Fruit fly (Drosophila melanogaster): Measurements from ENCODE around the gene CG5645.
A peak's percentile ranks its signal among the peaks of the same experiment; 100 is the strongest.

DNA sequence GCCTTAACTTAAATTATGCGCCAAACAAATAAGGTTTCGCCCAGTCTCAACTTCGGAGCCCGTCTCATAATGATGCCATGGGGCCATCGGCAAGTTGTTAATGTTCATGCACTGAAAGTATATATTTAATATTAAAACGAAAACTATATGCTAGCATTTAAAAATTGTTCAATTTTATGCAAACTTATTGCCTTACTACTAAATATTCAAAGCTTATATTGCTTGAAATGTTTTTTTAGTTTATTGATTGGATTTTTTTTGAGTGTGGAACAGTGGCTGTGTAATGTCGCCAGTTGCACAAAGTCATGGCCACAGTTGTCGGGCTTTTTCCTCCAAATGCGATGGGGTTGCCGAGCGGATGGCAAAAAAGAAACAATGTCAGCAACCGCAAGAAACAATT lies 22.3 kb downstream of the CG5645 start:
- no peak for TF ChIP-seq CG13204 (GFP tag; optimal IDR thresholded peaks at IDR 0.05)
- TF ChIP-seq CG12605 (GFP tag; IDR thresholded peaks at IDR 0.05): peak; percentile 84
- TF ChIP-seq CG32121 (GFP tag; IDR thresholded peaks at IDR 0.05): peak; percentile 74
- TF ChIP-seq Ets98B (GFP tag; IDR thresholded peaks at IDR 0.05): peak; percentile 85
